Fruit fly (Drosophila melanogaster) whole organism, prepupa: ENCODE data around the gene Gcn2.
A peak's percentile ranks its signal among the peaks of the same experiment; 100 is the strongest.

Experiments used
- CG11294 ChIP-seq: fragments of 200-800 bp; sonication (Bioruptor generic); IDR thresholded peaks from 2 replicates; pipeline ENCODE4 v1.3.6; 2022; ENCODE audit warnings: missing biosample characterization, missing genetic modification characterization
- CG11762 ChIP-seq: fragments of 200-800 bp; sonication (Bioruptor generic); optimal IDR thresholded peaks from 3 replicates; lab custom pipeline; 2016; ENCODE audit warnings: missing biosample characterization, missing genetic modification characterization; ENCODE audit not compliant: insufficient read depth
- CG11902 ChIP-seq: fragments of 200-800 bp; sonication (Bioruptor generic); optimal IDR thresholded peaks from 3 replicates; lab custom pipeline; 2016; ENCODE audit warnings: missing biosample characterization, missing genetic modification characterization
- CG15336 ChIP-seq: fragments of 200-800 bp; sonication (Bioruptor generic); IDR thresholded peaks from 2 replicates; pipeline ENCODE4 v1.3.6; 2022; ENCODE audit warnings: missing biosample characterization, missing genetic modification characterization
- CG31627 ChIP-seq: fragments of 200-800 bp; sonication (Bioruptor generic); optimal IDR thresholded peaks from 3 replicates; lab custom pipeline; 2016; ENCODE audit warnings: missing biosample characterization, missing genetic modification characterization
- CG34406 ChIP-seq: fragments of 200-800 bp; sonication (Bioruptor generic); optimal IDR thresholded peaks from 3 replicates; lab custom pipeline; 2016; ENCODE audit warnings: missing biosample characterization, missing genetic modification characterization
- CG4318 ChIP-seq: fragments of 200-800 bp; sonication (Bioruptor generic); optimal IDR thresholded peaks from 3 replicates; lab custom pipeline; 2017; ENCODE audit warnings: missing biosample characterization, mild to moderate bottlenecking, missing genetic modification characterization
- CG6163 ChIP-seq: fragments of 200-800 bp; sonication (Bioruptor generic); IDR thresholded peaks from 3 replicates; pipeline ENCODE4 v1.3.6; 2022; ENCODE audit warnings: missing biosample characterization, missing genetic modification characterization
- CG6276 ChIP-seq: fragments of 200-800 bp; sonication (Bioruptor generic); optimal IDR thresholded peaks from 2 replicates; lab custom pipeline; 2017; ENCODE audit warnings: missing biosample characterization, mild to moderate bottlenecking, missing genetic modification characterization
- CG6792 ChIP-seq: fragments of 200-800 bp; sonication (Bioruptor generic); optimal IDR thresholded peaks from 3 replicates; lab custom pipeline; 2016; ENCODE audit warnings: missing biosample characterization, missing genetic modification characterization
- CG6808 ChIP-seq: fragments of 200-800 bp; sonication (Bioruptor generic); optimal IDR thresholded peaks from 3 replicates; lab custom pipeline; 2017; ENCODE audit warnings: missing biosample characterization, missing genetic modification characterization, mild to moderate bottlenecking, moderate library complexity, missing genetic modification reagents
- CG7368 ChIP-seq: fragments of 200-800 bp; sonication (Bioruptor generic); optimal IDR thresholded peaks from 3 replicates; lab custom pipeline; 2016; ENCODE audit warnings: missing biosample characterization, missing genetic modification characterization
- CG8632 ChIP-seq: fragments of 200-800 bp; sonication (Bioruptor generic); optimal IDR thresholded peaks from 3 replicates; lab custom pipeline; 2016; ENCODE audit warnings: missing biosample characterization, missing genetic modification characterization
- CG9139 ChIP-seq: fragments of 200-800 bp; sonication (Bioruptor generic); optimal IDR thresholded peaks from 3 replicates; lab custom pipeline; 2017; ENCODE audit warnings: missing biosample characterization, mild to moderate bottlenecking, missing genetic modification characterization
- Eip78C ChIP-seq: fragments of 200-800 bp; sonication (Bioruptor generic); peaks from one replicate; lab custom pipeline; 2016; ENCODE audit warnings: missing biosample characterization, missing genetic modification characterization
- Eip93F ChIP-seq: fragments of 200-800 bp; sonication (Bioruptor generic); optimal IDR thresholded peaks from 2 replicates; lab custom pipeline; 2016; ENCODE audit warnings: missing biosample characterization, mild to moderate bottlenecking, missing genetic modification characterization
- Hr38 ChIP-seq: sonication (Bioruptor generic); optimal IDR thresholded peaks from 2 replicates; lab custom pipeline; 2016; ENCODE audit warnings: missing biosample characterization, missing genetic modification characterization
- Lpt ChIP-seq: fragments of 200-800 bp; sonication (Bioruptor generic); optimal IDR thresholded peaks from 3 replicates; lab custom pipeline; 2016; ENCODE audit warnings: missing biosample characterization, missing genetic modification characterization
- Met ChIP-seq: fragments of 200-800 bp; sonication (Bioruptor generic); optimal IDR thresholded peaks from 3 replicates; lab custom pipeline; 2016; ENCODE audit warnings: missing biosample characterization, missing genetic modification characterization
- OdsH ChIP-seq: fragments of 200-800 bp; sonication (Bioruptor generic); optimal IDR thresholded peaks from 3 replicates; lab custom pipeline; 2016; ENCODE audit warnings: missing biosample characterization, missing genetic modification characterization
- Smox ChIP-seq: fragments of 200-800 bp; sonication (Bioruptor generic); optimal IDR thresholded peaks from 3 replicates; lab custom pipeline; 2016; ENCODE audit warnings: missing biosample characterization, missing genetic modification characterization
- Sox14 ChIP-seq: fragments of 200-800 bp; sonication (Bioruptor generic); optimal IDR thresholded peaks from 3 replicates; lab custom pipeline; 2016; ENCODE audit warnings: missing biosample characterization, missing genetic modification characterization
- achi ChIP-seq: fragments of 200-800 bp; sonication (Bioruptor generic); optimal IDR thresholded peaks from 3 replicates; lab custom pipeline; 2016; ENCODE audit warnings: missing biosample characterization, missing genetic modification characterization
- dsx ChIP-seq: fragments of 200-800 bp; optimal IDR thresholded peaks from 3 replicates; lab custom pipeline; 2019; ENCODE audit warnings: missing biosample characterization, mild to moderate bottlenecking, missing genetic modification characterization, moderate library complexity; ENCODE audit not compliant: poor library complexity, severe bottlenecking
- eg ChIP-seq: fragments of 200-800 bp; sonication (Bioruptor generic); IDR thresholded peaks from 3 replicates; pipeline ENCODE4 v1.3.6; 2022; ENCODE audit warnings: missing biosample characterization, missing genetic modification characterization
- esn ChIP-seq: fragments of 200-800 bp; sonication (Bioruptor generic); optimal IDR thresholded peaks from 2 replicates; lab custom pipeline; 2016; ENCODE audit warnings: missing biosample characterization, mild to moderate bottlenecking, missing genetic modification characterization, moderate library complexity
- fd85E ChIP-seq: fragments of 200-800 bp; sonication (Bioruptor generic); optimal IDR thresholded peaks from 3 replicates; lab custom pipeline; 2016; ENCODE audit warnings: missing biosample characterization, missing genetic modification characterization
- fkh ChIP-seq: fragments of 200-800 bp; sonication (Bioruptor generic); optimal IDR thresholded peaks from 3 replicates; lab custom pipeline; 2017; ENCODE audit warnings: missing biosample characterization, mild to moderate bottlenecking, missing genetic modification characterization, moderate library complexity
- lz ChIP-seq: fragments of 200-800 bp; sonication (Bioruptor generic); optimal IDR thresholded peaks from 3 replicates; lab custom pipeline; 2016; ENCODE audit warnings: missing biosample characterization, missing genetic modification characterization
- spab ChIP-seq: fragments of 200-800 bp; sonication (Bioruptor generic); optimal IDR thresholded peaks from 2 replicates; lab custom pipeline; 2017; ENCODE audit warnings: missing biosample characterization, mild to moderate bottlenecking, missing genetic modification characterization, missing genetic modification reagents
- ss ChIP-seq, 2 experiments: fragments of 200-800 bp; sonication (Bioruptor generic); optimal IDR thresholded peaks; 2 replicates in 1 of 2; 3 replicates in 1 of 2; lab custom pipeline; 2017 to 2018; ENCODE audit warnings: mild to moderate bottlenecking in 2 of 2, missing biosample characterization in 2 of 2, missing genetic modification characterization in 2 of 2, moderate library complexity in 1 of 2
- svp ChIP-seq: fragments of 200-800 bp; sonication (Bioruptor generic); peaks from one replicate; lab custom pipeline; 2016; ENCODE audit warnings: missing biosample characterization, missing genetic modification characterization
- topi ChIP-seq: fragments of 200-800 bp; sonication (Bioruptor generic); optimal IDR thresholded peaks from 3 replicates; lab custom pipeline; 2016; ENCODE audit warnings: missing biosample characterization, missing genetic modification characterization

Gcn2 gene

DNA sequence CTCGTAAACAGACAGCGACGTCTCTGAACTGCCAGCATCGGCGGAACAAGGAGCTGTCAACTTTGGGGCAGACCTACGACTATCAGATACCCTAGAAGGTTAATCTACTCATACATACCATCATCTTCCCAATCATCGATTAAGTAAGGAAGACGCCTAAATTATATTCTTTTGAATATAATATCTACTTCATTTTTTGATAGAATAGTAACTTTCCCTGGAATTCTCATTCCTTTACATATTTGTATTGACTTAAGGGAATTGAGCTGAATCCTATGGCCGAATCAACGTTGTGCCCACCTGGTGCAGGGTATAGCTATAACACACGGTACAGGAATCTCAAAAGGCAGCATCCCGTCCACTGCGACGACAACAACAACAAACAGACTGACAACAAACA lies 48.8 kb upstream of the Gcn2 start (continued):
- peak; percentile 71 for TF ChIP-seq Eip78C (GFP tag; lab: Kevin White, UChicago)
- TF ChIP-seq Sox14 (GFP tag; lab: Kevin White, UChicago): no peak
- TF ChIP-seq Eip93F (GFP tag; lab: Kevin White, UChicago): no peak
- no peak for TF ChIP-seq lz (GFP tag; lab: Kevin White, UChicago)
- TF ChIP-seq CG8632 (GFP tag; lab: Kevin White, UChicago): no peak
- TF ChIP-seq spab (GFP tag; lab: Kevin White, UChicago): no peak
- TF ChIP-seq eg: no peak
- no peak for TF ChIP-seq CG6163
- TF ChIP-seq CG9139 (GFP tag; lab: Kevin White, UChicago): no peak
- TF ChIP-seq achi (GFP tag; lab: Kevin White, UChicago): peak; percentile 7
- no peak for TF ChIP-seq dsx (GFP tag; lab: Kevin White, UChicago)

dm6 chr3R:31363615-31364014 lies 31.8 kb upstream of the Gcn2 start:
- no peak for TF ChIP-seq CG34406 (GFP tag; lab: Kevin White, UChicago)
- TF ChIP-seq Eip93F (GFP tag; lab: Kevin White, UChicago): no peak
- TF ChIP-seq CG11902 (GFP tag; lab: Kevin White, UChicago): no peak

DNA sequence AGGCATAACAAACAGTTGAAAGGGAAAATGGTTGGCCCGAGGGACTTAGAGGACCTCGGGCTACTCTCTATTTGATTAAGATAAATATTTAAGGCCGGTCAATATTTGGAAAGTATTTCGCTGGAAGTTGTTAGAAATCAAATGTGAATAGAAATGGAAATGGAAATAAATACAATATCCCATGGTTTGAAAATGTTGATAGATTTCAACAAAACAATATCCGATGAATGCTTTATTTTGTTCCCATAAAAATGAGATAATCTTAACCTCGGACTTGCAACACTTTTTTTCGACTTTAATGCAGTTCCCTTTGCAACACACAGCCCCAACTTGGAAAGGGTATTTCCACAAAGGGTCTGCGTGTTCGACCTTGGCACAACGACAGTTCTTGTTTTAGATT lies 26.4 kb upstream of the Gcn2 start:
- no peak for TF ChIP-seq CG8632 (GFP tag; lab: Kevin White, UChicago)
- TF ChIP-seq svp (GFP tag; lab: Kevin White, UChicago): peak; percentile 28
- TF ChIP-seq Eip78C (GFP tag; lab: Kevin White, UChicago): peak; percentile 38
- TF ChIP-seq fkh: no peak
- TF ChIP-seq, all 60 proteins: peak for 2

DNA sequence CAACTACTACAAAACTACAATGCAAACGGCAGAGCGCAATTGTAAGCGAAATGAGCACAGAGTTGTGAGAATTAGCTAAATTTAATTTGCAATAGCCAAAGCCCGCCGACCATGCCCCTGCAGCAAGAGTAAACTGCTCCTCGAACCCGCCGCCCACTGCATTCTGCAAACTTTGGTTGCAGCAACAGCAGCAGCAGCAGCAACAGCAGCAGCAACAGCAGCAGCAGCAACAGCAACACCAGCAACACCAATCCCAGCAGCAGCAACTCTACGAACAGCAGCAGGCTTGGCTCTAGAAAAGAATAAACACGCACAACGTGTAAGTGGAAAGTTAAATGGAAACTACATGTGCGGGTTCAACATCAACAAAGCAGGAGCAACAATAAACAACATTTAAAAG lies 25.3 kb upstream of the Gcn2 start:
- no peak for TF ChIP-seq CG11294 (GFP tag; lab: Robert Waterston, UW)
- no peak for TF ChIP-seq ss (GFP tag; optimal IDR thresholded peaks at IDR 0.05; lab: Kevin White, UChicago)
- TF ChIP-seq CG4318 (GFP tag; lab: Kevin White, UChicago): no peak
- no peak for TF ChIP-seq CG6808 (GFP tag; lab: Kevin White, UChicago)
- TF ChIP-seq svp (GFP tag; lab: Kevin White, UChicago): no peak
- TF ChIP-seq CG15336 (GFP tag; lab: Robert Waterston, UW): no peak
- TF ChIP-seq fd85E: no peak
- no peak for TF ChIP-seq CG6276
- no peak for TF ChIP-seq CG6792 (GFP tag; lab: Kevin White, UChicago)
- no peak for TF ChIP-seq CG11762 (GFP tag; lab: Kevin White, UChicago)
- no peak for TF ChIP-seq Hr38 (GFP tag; lab: Kevin White, UChicago)
- TF ChIP-seq Lpt (GFP tag; lab: Kevin White, UChicago): no peak
- TF ChIP-seq OdsH (GFP tag; lab: Kevin White, UChicago): no peak
- TF ChIP-seq CG31627 (GFP tag; lab: Kevin White, UChicago): no peak
- no peak for TF ChIP-seq Smox (GFP tag; lab: Kevin White, UChicago)
- no peak for TF ChIP-seq esn

- TF ChIP-seq CG9139 (GFP tag; lab: Kevin White, UChicago) (no peak), topi (GFP tag; lab: Kevin White, UChicago) (no peak), Met (GFP tag; lab: Kevin White, UChicago) (no peak), CG7368 (GFP tag; lab: Kevin White, UChicago) (no peak), Eip78C (GFP tag; lab: Kevin White, UChicago) (no peak)
- TF ChIP-seq, all 60 proteins: peak for 0
Observed at dm6 chr3R:31372127-31372526, 23.3 kb upstream of the Gcn2 start, which contains the start of gene gskt. Gene gskt (plus strand): TSS chr3R:31372427.
